Fruit fly (Drosophila melanogaster) whole organism, embryonic: ENCODE results near the gene Doc2.
A peak's percentile ranks its signal among the peaks of the same experiment; 100 is the strongest.

Experiments
- ATbp ChIP-seq: fragments of 200-800 bp; sonication (Bioruptor generic); optimal IDR thresholded peaks from 2 replicates; lab custom pipeline; 2017; ENCODE audit warnings: missing biosample characterization, mild to moderate bottlenecking, missing genetic modification characterization, missing genetic modification reagents
- Antp ChIP-seq: fragments of 200-800 bp; sonication (Bioruptor generic); optimal IDR thresholded peaks from 3 replicates; lab custom pipeline; 2016; ENCODE audit warnings: missing biosample characterization, missing genetic modification characterization
- BEAF-32 ChIP-seq: fragments of 200-800 bp; sonication (Bioruptor generic); optimal IDR thresholded peaks from 3 replicates; lab custom pipeline; 2017; ENCODE audit warnings: missing biosample characterization, missing genetic modification characterization, mild to moderate bottlenecking, moderate library complexity, missing genetic modification reagents
- CG1024 ChIP-seq: fragments of 200-800 bp; sonication (Bioruptor generic); IDR thresholded peaks from 2 replicates; pipeline ENCODE4 v1.3.6; 2022; ENCODE audit warnings: missing biosample characterization, missing genetic modification characterization
- CG10462 ChIP-seq: fragments of 200-800 bp; sonication (Bioruptor generic); optimal IDR thresholded peaks from 2 replicates; lab custom pipeline; 2016; ENCODE audit warnings: missing biosample characterization, missing genetic modification characterization
- CG12769 ChIP-seq: fragments of 200-800 bp; sonication (Bioruptor generic); optimal IDR thresholded peaks from 2 replicates; lab custom pipeline; 2019; ENCODE audit warnings: missing biosample characterization, mild to moderate bottlenecking, missing genetic modification characterization, moderate library complexity
- CG13287 ChIP-seq: fragments of 200-800 bp; sonication (Bioruptor generic); IDR thresholded peaks from 2 replicates; pipeline ENCODE4 v1.3.6; 2022; ENCODE audit warnings: missing biosample characterization, missing genetic modification characterization; ENCODE audit not compliant: partially characterized antibody
- CG13296 ChIP-seq: fragments of 200-800 bp; sonication (Bioruptor generic); optimal IDR thresholded peaks from 3 replicates; lab custom pipeline; 2018; ENCODE audit warnings: missing biosample characterization, mild to moderate bottlenecking, missing genetic modification characterization
- CG16815 ChIP-seq: fragments of 200-800 bp; sonication (Bioruptor generic); optimal IDR thresholded peaks from 3 replicates; lab custom pipeline; 2017; ENCODE audit warnings: missing biosample characterization, mild to moderate bottlenecking, missing genetic modification characterization
- CG17186 ChIP-seq: fragments of 200-800 bp; sonication (Bioruptor generic); optimal IDR thresholded peaks from 3 replicates; lab custom pipeline; 2017; ENCODE audit warnings: missing biosample characterization, missing genetic modification reagents, missing genetic modification characterization
- CG1792 ChIP-seq: fragments of 200-800 bp; sonication (Bioruptor generic); optimal IDR thresholded peaks from 2 replicates; lab custom pipeline; 2016; ENCODE audit warnings: missing biosample characterization, missing genetic modification characterization
- CG18262 ChIP-seq: fragments of 200-800 bp; optimal IDR thresholded peaks from 3 replicates; lab custom pipeline; 2019; ENCODE audit warnings: missing biosample characterization, mild to moderate bottlenecking, missing genetic modification characterization, moderate library complexity
- CG2116 ChIP-seq: fragments of 200-800 bp; sonication (Bioruptor generic); optimal IDR thresholded peaks from 3 replicates; lab custom pipeline; 2018; ENCODE audit warnings: missing biosample characterization, mild to moderate bottlenecking, missing genetic modification characterization
- CG31224 ChIP-seq: fragments of 200-800 bp; sonication (Bioruptor generic); IDR thresholded peaks from 2 replicates; pipeline ENCODE4 v1.3.6; 2022; ENCODE audit warnings: missing biosample characterization, missing genetic modification characterization
- CG31365 ChIP-seq: fragments of 200-800 bp; sonication (Bioruptor generic); optimal IDR thresholded peaks from 2 replicates; lab custom pipeline; 2018; ENCODE audit warnings: missing biosample characterization, mild to moderate bottlenecking, missing genetic modification characterization
- CG31388 ChIP-seq: fragments of 200-800 bp; sonication (Bioruptor generic); optimal IDR thresholded peaks from 2 replicates; lab custom pipeline; 2016; ENCODE audit warnings: missing biosample characterization, missing genetic modification characterization
- CG3847 ChIP-seq: fragments of 200-800 bp; sonication (Bioruptor generic); IDR thresholded peaks from 2 replicates; pipeline ENCODE4 v1.3.6; 2022; ENCODE audit warnings: missing biosample characterization, missing genetic modification characterization
- CG43689 ChIP-seq: fragments of 200-800 bp; sonication (Bioruptor generic); IDR thresholded peaks from 2 replicates; pipeline ENCODE4 v1.3.6; 2022; ENCODE audit warnings: missing biosample characterization, missing genetic modification characterization
- CG9797 ChIP-seq: fragments of 200-800 bp; sonication (Bioruptor generic); optimal IDR thresholded peaks from 3 replicates; lab custom pipeline; 2018; ENCODE audit warnings: missing biosample characterization, mild to moderate bottlenecking, missing genetic modification characterization
- CrebB ChIP-seq: fragments of 200-800 bp; sonication (Bioruptor generic); optimal IDR thresholded peaks from 3 replicates; lab custom pipeline; 2018; ENCODE audit warnings: missing biosample characterization, mild to moderate bottlenecking, missing genetic modification characterization
- D19B ChIP-seq: fragments of 200-800 bp; sonication (Bioruptor generic); optimal IDR thresholded peaks from 2 replicates; lab custom pipeline; 2017; ENCODE audit warnings: missing biosample characterization, mild to moderate bottlenecking, missing genetic modification characterization
- Dek ChIP-seq: fragments of 200-800 bp; sonication (Bioruptor generic); optimal IDR thresholded peaks from 3 replicates; lab custom pipeline; 2019; ENCODE audit warnings: missing biosample characterization, mild to moderate bottlenecking, missing genetic modification characterization, moderate library complexity
- HLHmδ ChIP-seq: fragments of 200-800 bp; sonication (Bioruptor generic); optimal IDR thresholded peaks from 2 replicates; lab custom pipeline; 2018; ENCODE audit warnings: missing biosample characterization, mild to moderate bottlenecking, missing genetic modification characterization, moderate library complexity
- Hand ChIP-seq: fragments of 200-800 bp; sonication (Bioruptor generic); optimal IDR thresholded peaks from 2 replicates; lab custom pipeline; 2017; ENCODE audit warnings: mild to moderate bottlenecking, missing biosample characterization, missing genetic modification reagents, missing genetic modification characterization
- HmgD ChIP-seq: fragments of 200-800 bp; sonication (Bioruptor generic); optimal IDR thresholded peaks from 3 replicates; lab custom pipeline; 2016; ENCODE audit warnings: missing biosample characterization, missing genetic modification characterization
- Kr ChIP-seq: fragments of 200-800 bp; sonication (Bioruptor generic); optimal IDR thresholded peaks from 2 replicates; lab custom pipeline; 2017; ENCODE audit warnings: missing biosample characterization, mild to moderate bottlenecking, missing genetic modification characterization
- Myb ChIP-seq: fragments of 200-800 bp; sonication (Bioruptor generic); optimal IDR thresholded peaks from 2 replicates; lab custom pipeline; 2016; ENCODE audit warnings: missing biosample characterization, missing genetic modification characterization
- NC2α ChIP-seq: fragments of 200-800 bp; sonication (Bioruptor generic); optimal IDR thresholded peaks from 2 replicates; lab custom pipeline; 2016; ENCODE audit warnings: missing biosample characterization, missing genetic modification characterization
- Neu2 ChIP-seq: fragments of 200-800 bp; sonication (Bioruptor generic); optimal IDR thresholded peaks from 3 replicates; lab custom pipeline; 2016; ENCODE audit warnings: missing biosample characterization, missing genetic modification characterization, borderline replicate concordance
- ab ChIP-seq: fragments of 200-800 bp; sonication (Bioruptor generic); optimal IDR thresholded peaks from 2 replicates; lab custom pipeline; 2016; ENCODE audit warnings: missing biosample characterization, missing genetic modification characterization
- danr ChIP-seq: fragments of 200-800 bp; sonication (Bioruptor generic); IDR thresholded peaks from 2 replicates; pipeline ENCODE4 v1.3.6; 2022; ENCODE audit warnings: missing biosample characterization, missing genetic modification characterization
- dmrt11E ChIP-seq: fragments of 200-800 bp; sonication (Bioruptor generic); optimal IDR thresholded peaks from 3 replicates; lab custom pipeline; 2018; ENCODE audit warnings: missing biosample characterization, mild to moderate bottlenecking, missing genetic modification characterization, moderate library complexity
- dysf ChIP-seq: fragments of 200-800 bp; sonication (Bioruptor generic); IDR thresholded peaks from 3 replicates; pipeline ENCODE4 v1.3.6; 2022; ENCODE audit warnings: missing biosample characterization, missing genetic modification characterization
- eyg ChIP-seq: fragments of 200-800 bp; sonication (Bioruptor generic); optimal IDR thresholded peaks from 3 replicates; lab custom pipeline; 2016; ENCODE audit warnings: missing biosample characterization, missing genetic modification characterization
- gcm ChIP-seq: fragments of 200-800 bp; sonication (Bioruptor generic); optimal IDR thresholded peaks from 2 replicates; lab custom pipeline; 2019; ENCODE audit warnings: missing biosample characterization, mild to moderate bottlenecking, missing genetic modification characterization, moderate library complexity
- gem ChIP-seq: fragments of 200-800 bp; sonication (Bioruptor generic); optimal IDR thresholded peaks from 2 replicates; lab custom pipeline; 2019; ENCODE audit warnings: missing biosample characterization, mild to moderate bottlenecking, missing genetic modification characterization, moderate library complexity
- gsb-n ChIP-seq: fragments of 200-800 bp; sonication (Bioruptor generic); optimal IDR thresholded peaks from 3 replicates; lab custom pipeline; 2018; ENCODE audit warnings: missing biosample characterization, mild to moderate bottlenecking, missing genetic modification characterization
- gt ChIP-seq: fragments of 200-800 bp; sonication (Bioruptor generic); IDR thresholded peaks from 2 replicates; pipeline ENCODE4 v1.3.6; 2022; ENCODE audit warnings: missing biosample characterization, missing genetic modification characterization
- h ChIP-seq: fragments of >200 bp; optimal IDR thresholded peaks from 2 replicates; lab custom pipeline; 2017
- her ChIP-seq: fragments of 200-800 bp; sonication (Bioruptor generic); optimal IDR thresholded peaks from 2 replicates; lab custom pipeline; 2016; ENCODE audit warnings: missing biosample characterization, missing genetic modification characterization
- nau ChIP-seq: fragments of 200-800 bp; sonication (Bioruptor generic); optimal IDR thresholded peaks from 3 replicates; lab custom pipeline; 2017; ENCODE audit warnings: missing biosample characterization, mild to moderate bottlenecking, missing genetic modification characterization, missing genetic modification reagents
- nom ChIP-seq: fragments of 200-800 bp; sonication (Bioruptor generic); optimal IDR thresholded peaks from 2 replicates; lab custom pipeline; 2017; ENCODE audit warnings: missing biosample characterization, missing genetic modification characterization, mild to moderate bottlenecking, moderate library complexity, missing genetic modification reagents
- odd ChIP-seq: fragments of 200-800 bp; sonication (Bioruptor generic); optimal IDR thresholded peaks from 2 replicates; lab custom pipeline; 2017; ENCODE audit warnings: missing biosample characterization, mild to moderate bottlenecking, missing genetic modification characterization
- org-1 ChIP-seq: fragments of 200-800 bp; sonication (Bioruptor generic); optimal IDR thresholded peaks from 2 replicates; lab custom pipeline; 2017; ENCODE audit warnings: missing biosample characterization, missing genetic modification characterization
- phol ChIP-seq: fragments of 200-800 bp; sonication (Bioruptor generic); optimal IDR thresholded peaks from 3 replicates; lab custom pipeline; 2018; ENCODE audit warnings: missing biosample characterization, mild to moderate bottlenecking, missing genetic modification characterization, moderate library complexity
- pum ChIP-seq: fragments of 200-800 bp; sonication (Bioruptor generic); optimal IDR thresholded peaks from 2 replicates; lab custom pipeline; 2016; ENCODE audit warnings: missing biosample characterization, missing genetic modification characterization
- rib ChIP-seq: fragments of 200-800 bp; sonication (Bioruptor generic); IDR thresholded peaks from 2 replicates; pipeline ENCODE4 v1.3.6; 2022; ENCODE audit warnings: missing biosample characterization, missing genetic modification characterization
- sisA ChIP-seq: fragments of 200-800 bp; sonication (Bioruptor generic); IDR thresholded peaks from 2 replicates; pipeline ENCODE4 v1.3.6; 2022; ENCODE audit warnings: missing biosample characterization, missing genetic modification characterization
- sob ChIP-seq: fragments of 200-800 bp; sonication (Bioruptor generic); IDR thresholded peaks from 2 replicates; pipeline ENCODE4 v1.3.6; 2022; ENCODE audit warnings: missing biosample characterization, missing genetic modification characterization
- tx ChIP-seq: fragments of 200-800 bp; sonication (Bioruptor generic); optimal IDR thresholded peaks from 2 replicates; lab custom pipeline; 2016; ENCODE audit warnings: missing biosample characterization, missing genetic modification characterization
- z ChIP-seq: fragments of 200-800 bp; sonication (Bioruptor generic); IDR thresholded peaks from 3 replicates; pipeline ENCODE4 v1.3.6; 2022; ENCODE audit warnings: missing biosample characterization, missing genetic modification characterization

Doc2 gene

dm6 chr3L:8996173-8996767 is 22.8 kb downstream of the Doc2 start (continued):
- TF ChIP-seq Neu2 (GFP tag; lab: Kevin White, UChicago) (no peak), CG12769 (no peak), danr (0 out of 2 replicates have a peak, but pooled peaks have one; percentile 9), ATbp (GFP tag; lab: Kevin White, UChicago) (peak; percentile 65), NC2α (GFP tag; lab: Kevin White, UChicago) (no peak), CrebB (tag; lab: Kevin White, UChicago) (peak; percentile 12), nau (no peak), CG9797 (GFP tag; lab: Kevin White, UChicago) (no peak), h (lab: Kevin White, UChicago) (no peak), CG10462 (GFP tag; lab: Kevin White, UChicago) (no peak), D19B (GFP tag; lab: Kevin White, UChicago) (peak; percentile 19), gsb-n (tag; lab: Kevin White, UChicago) (no peak), CG31365 (tag; lab: Kevin White, UChicago) (no peak), gcm (GFP tag; lab: Kevin White, UChicago) (no peak), odd (GFP tag; lab: Kevin White, UChicago) (no peak), CG31224 (GFP tag; lab: Robert Waterston, UW) (0 out of 2 replicates have a peak, but pooled peaks have one; percentile 48), CG3847 (peak; percentile 46), phol (peak; percentile 64), tx (GFP tag; lab: Kevin White, UChicago) (no peak), sob (GFP tag; lab: Robert Waterston, UW) (peak; percentile 63; the same call in 1 of the 2 replicates), Dek (tag; lab: Kevin White, UChicago) (peak; percentile 32), CG2116 (GFP tag; lab: Kevin White, UChicago) (no peak), her (no peak), sisA (peak; percentile 79), CG31388 (peak; percentile 31), HmgD (GFP tag; lab: Kevin White, UChicago) (no peak), CG1024 (GFP tag; lab: Robert Waterston, UW) (peak; percentile 53), z (GFP tag; lab: Robert Waterston, UW) (no peak), rib (no peak), Hand (GFP tag; lab: Kevin White, UChicago) (no peak), CG13287 (no peak), Antp (GFP tag; lab: Kevin White, UChicago) (peak; percentile 20), pum (peak; percentile 54), CG43689 (GFP tag; lab: Robert Waterston, UW) (no peak), BEAF-32 (GFP tag; lab: Kevin White, UChicago) (no peak), Myb (GFP tag; lab: Kevin White, UChicago) (peak; percentile 0), org-1 (no peak), nom (GFP tag; lab: Kevin White, UChicago) (no peak), gem (no peak), CG16815 (GFP tag; lab: Kevin White, UChicago) (peak; percentile 65), CG17186 (GFP tag; lab: Kevin White, UChicago) (no peak), ab (GFP tag; lab: Kevin White, UChicago) (no peak), dmrt11E (tag; lab: Kevin White, UChicago) (peak; percentile 61), CG1792 (GFP tag; lab: Kevin White, UChicago) (no peak), eyg (GFP tag; lab: Kevin White, UChicago) (no peak), gt (GFP tag; lab: Robert Waterston, UW) (no peak), CG18262 (no peak), CG13296 (GFP tag; lab: Kevin White, UChicago) (no peak), dysf (GFP tag; lab: Robert Waterston, UW) (peak; percentile 54; the same call in 2 of the 3 replicates), HLHmδ (GFP tag; lab: Kevin White, UChicago) (no peak), Kr (GFP tag; lab: Kevin White, UChicago) (no peak)
